Worm (Caenorhabditis elegans): Measurements from ENCODE around the gene hpo-40.

hpo-40 gene

ce11 chrV:10222007-10222406, 9.3 kb downstream of the hpo-40 start, which contains the start of gene C12D8.20:
C12D8.20 (plus strand) TSS chrV:10222307.
- no peak for TF ChIP-seq hnd-1 (tag; optimal IDR thresholded peaks at IDR 0.05)
- no peak for TF ChIP-seq tbx-37 (GFP tag; conservative IDR thresholded peaks at IDR 0.05)
- TF ChIP-seq hmbx-1 (tag; optimal IDR thresholded peaks at IDR 0.05), result no peak
- TF ChIP-seq pes-1 (GFP tag; IDR thresholded peaks at IDR 0.05), result no peak
- TF ChIP-seq ceh-36 (tag; optimal IDR thresholded peaks at IDR 0.05), result no peak
- no peak for TF ChIP-seq scrt-1 (GFP tag; IDR thresholded peaks at IDR 0.05)
- TF ChIP-seq hmg-4 (GFP tag; optimal IDR thresholded peaks at IDR 0.05), result no peak
- TF ChIP-seq tra-4 (tag; optimal IDR thresholded peaks at IDR 0.05), result no peak
- no peak for TF ChIP-seq sea-1 (GFP tag; conservative IDR thresholded peaks at IDR 0.05)
- TF ChIP-seq tbx-11 (GFP tag; IDR thresholded peaks at IDR 0.05), result no peak
- no peak for TF ChIP-seq ama-1 (optimal IDR thresholded peaks at IDR 0.05)
- TF ChIP-seq flt-1 (GFP tag; IDR thresholded peaks at IDR 0.05), result no peak
- no peak for TF ChIP-seq ceh-13 (GFP tag; optimal IDR thresholded peaks at IDR 0.05)
- TF ChIP-seq B0310.2 (tag; optimal IDR thresholded peaks at IDR 0.05), result no peak
- TF ChIP-seq ets-7 (tag; optimal IDR thresholded peaks at IDR 0.05), result no peak
- TF ChIP-seq F13C5.2 (tag; optimal IDR thresholded peaks at IDR 0.05), result no peak
- TF ChIP-seq aly-1 (tag; optimal IDR thresholded peaks at IDR 0.05), result no peak

DNA sequence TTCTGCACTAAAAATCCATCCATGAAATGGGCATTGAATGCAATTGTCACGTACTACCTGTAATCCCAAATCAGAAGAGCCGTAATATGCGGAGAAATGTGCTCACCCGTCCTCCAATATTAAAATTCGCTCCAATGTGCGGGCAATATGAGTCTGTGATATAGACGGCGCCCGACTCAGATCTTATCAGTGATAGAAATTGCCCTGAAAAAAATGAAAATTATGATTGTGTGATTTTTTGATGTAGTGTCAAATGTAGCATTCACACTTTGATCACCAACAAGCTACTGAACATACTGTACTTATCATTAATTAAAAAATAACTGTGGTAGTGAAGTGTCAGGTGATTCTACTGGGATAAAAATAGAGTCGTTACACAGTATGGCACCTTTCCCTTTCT, 11.9 kb downstream of the hpo-40 start:
- TF ChIP-seq hmbx-1 (tag; optimal IDR thresholded peaks at IDR 0.05) (no peak), tra-4 (tag; optimal IDR thresholded peaks at IDR 0.05) (no peak), tbx-37 (GFP tag; conservative IDR thresholded peaks at IDR 0.05) (no peak), pes-1 (GFP tag; IDR thresholded peaks at IDR 0.05) (no peak), tbx-11 (GFP tag; IDR thresholded peaks at IDR 0.05) (no peak), F13C5.2 (tag; optimal IDR thresholded peaks at IDR 0.05) (no peak), aly-1 (tag; optimal IDR thresholded peaks at IDR 0.05) (no peak), hnd-1 (tag; optimal IDR thresholded peaks at IDR 0.05) (no peak), ama-1 (optimal IDR thresholded peaks at IDR 0.05) (no peak), ets-7 (tag; optimal IDR thresholded peaks at IDR 0.05) (no peak), ceh-13 (GFP tag; optimal IDR thresholded peaks at IDR 0.05) (no peak), scrt-1 (GFP tag; IDR thresholded peaks at IDR 0.05) (no peak), ceh-36 (tag; optimal IDR thresholded peaks at IDR 0.05) (no peak), B0310.2 (tag; optimal IDR thresholded peaks at IDR 0.05) (no peak), sea-1 (GFP tag; conservative IDR thresholded peaks at IDR 0.05) (no peak)

DNA sequence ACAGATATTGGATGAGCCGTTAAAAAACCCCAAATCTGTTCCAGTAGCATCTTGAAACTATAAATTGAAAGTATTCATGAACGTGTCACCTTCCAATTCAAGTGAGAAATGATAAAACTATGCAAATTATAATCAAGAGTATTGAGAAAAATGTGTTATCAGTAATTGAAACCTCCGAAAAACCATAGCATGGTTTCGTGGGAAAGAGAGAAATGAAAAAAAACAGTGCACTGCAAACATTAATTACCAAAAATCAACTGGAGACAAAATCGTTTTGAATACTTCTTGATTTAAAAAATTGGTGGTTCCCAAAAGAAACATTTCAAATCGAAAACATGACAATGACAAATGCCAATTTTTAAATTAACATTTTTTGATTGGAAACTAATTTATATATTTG, 12.9 kb downstream of the hpo-40 start, which contains the start of gene daf-36:
Gene daf-36 (minus strand): TSS at position 101 of the 400 bp plus-strand sequence.
- TF ChIP-seq sea-1 (GFP tag; conservative IDR thresholded peaks at IDR 0.05) (no peak), tbx-37 (GFP tag; conservative IDR thresholded peaks at IDR 0.05) (no peak), pes-1 (GFP tag; IDR thresholded peaks at IDR 0.05) (no peak), scrt-1 (GFP tag; IDR thresholded peaks at IDR 0.05) (no peak), flt-1 (GFP tag; IDR thresholded peaks at IDR 0.05) (no peak), B0310.2 (tag; optimal IDR thresholded peaks at IDR 0.05) (no peak), ama-1 (optimal IDR thresholded peaks at IDR 0.05) (no peak), hnd-1 (tag; optimal IDR thresholded peaks at IDR 0.05) (no peak), F13C5.2 (tag; optimal IDR thresholded peaks at IDR 0.05) (no peak), aly-1 (tag; optimal IDR thresholded peaks at IDR 0.05) (no peak), tra-4 (tag; optimal IDR thresholded peaks at IDR 0.05) (no peak), ceh-13 (GFP tag; optimal IDR thresholded peaks at IDR 0.05) (no peak), ceh-36 (tag; optimal IDR thresholded peaks at IDR 0.05) (no peak), ets-7 (tag; optimal IDR thresholded peaks at IDR 0.05) (no peak), tbx-11 (GFP tag; IDR thresholded peaks at IDR 0.05) (no peak), hmbx-1 (tag; optimal IDR thresholded peaks at IDR 0.05) (no peak), hmg-4 (GFP tag; optimal IDR thresholded peaks at IDR 0.05) (no peak)

- TF ChIP-seq ama-1 (optimal IDR thresholded peaks at IDR 0.05) (no peak), hmbx-1 (tag; optimal IDR thresholded peaks at IDR 0.05) (no peak), pes-1 (GFP tag; IDR thresholded peaks at IDR 0.05) (no peak), hnd-1 (tag; optimal IDR thresholded peaks at IDR 0.05) (no peak), aly-1 (tag; optimal IDR thresholded peaks at IDR 0.05) (no peak), flt-1 (GFP tag; IDR thresholded peaks at IDR 0.05) (no peak), ets-7 (tag; optimal IDR thresholded peaks at IDR 0.05) (no peak), scrt-1 (GFP tag; IDR thresholded peaks at IDR 0.05) (no peak), tbx-37 (GFP tag; conservative IDR thresholded peaks at IDR 0.05) (no peak), sea-1 (GFP tag; conservative IDR thresholded peaks at IDR 0.05) (no peak)
These were observed 14.6 kb downstream of the hpo-40 start, which contains the start of gene ttr-19 for ce11 chrV:10227333-10227732. ttr-19 (minus strand) TSS chrV:10227433.

- TF ChIP-seq ama-1 (optimal IDR thresholded peaks at IDR 0.05) (no peak), hnd-1 (tag; optimal IDR thresholded peaks at IDR 0.05) (no peak), F13C5.2 (tag; optimal IDR thresholded peaks at IDR 0.05) (no peak), ceh-13 (GFP tag; optimal IDR thresholded peaks at IDR 0.05) (no peak), tra-4 (tag; optimal IDR thresholded peaks at IDR 0.05) (no peak), hmbx-1 (tag; optimal IDR thresholded peaks at IDR 0.05) (no peak), pes-1 (GFP tag; IDR thresholded peaks at IDR 0.05) (no peak), tbx-37 (GFP tag; conservative IDR thresholded peaks at IDR 0.05) (no peak), ceh-36 (tag; optimal IDR thresholded peaks at IDR 0.05) (no peak)
These were observed 15.6 kb downstream of the hpo-40 start, which contains the start of gene fipr-4 for ce11 chrV:10228360-10228759. fipr-4 (minus strand) TSS chrV:10228460.

- no peak for TF ChIP-seq scrt-1 (GFP tag; IDR thresholded peaks at IDR 0.05)
- no peak for TF ChIP-seq ceh-36 (tag; optimal IDR thresholded peaks at IDR 0.05)
- no peak for TF ChIP-seq B0310.2 (tag; optimal IDR thresholded peaks at IDR 0.05)
- no peak for TF ChIP-seq tbx-37 (GFP tag; conservative IDR thresholded peaks at IDR 0.05)
- TF ChIP-seq F13C5.2 (tag; optimal IDR thresholded peaks at IDR 0.05), result no peak
- TF ChIP-seq ceh-13 (GFP tag; optimal IDR thresholded peaks at IDR 0.05), result no peak
- TF ChIP-seq aly-1 (tag; optimal IDR thresholded peaks at IDR 0.05), result no peak
- no peak for TF ChIP-seq ets-7 (tag; optimal IDR thresholded peaks at IDR 0.05)
- TF ChIP-seq sea-1 (GFP tag; conservative IDR thresholded peaks at IDR 0.05), result no peak
- TF ChIP-seq tbx-11 (GFP tag; IDR thresholded peaks at IDR 0.05), result no peak
- TF ChIP-seq tra-4 (tag; optimal IDR thresholded peaks at IDR 0.05), result no peak
- no peak for TF ChIP-seq ama-1 (optimal IDR thresholded peaks at IDR 0.05)
- TF ChIP-seq pes-1 (GFP tag; IDR thresholded peaks at IDR 0.05), result no peak
These were observed 16.6 kb downstream of the hpo-40 start, which contains the start of the genes pyt-1 and fipr-7 for ce11 chrV:10229222-10229879. pyt-1 (minus strand) TSS chrV:10229322. fipr-7 (plus strand) TSS chrV:10229829.

DNA sequence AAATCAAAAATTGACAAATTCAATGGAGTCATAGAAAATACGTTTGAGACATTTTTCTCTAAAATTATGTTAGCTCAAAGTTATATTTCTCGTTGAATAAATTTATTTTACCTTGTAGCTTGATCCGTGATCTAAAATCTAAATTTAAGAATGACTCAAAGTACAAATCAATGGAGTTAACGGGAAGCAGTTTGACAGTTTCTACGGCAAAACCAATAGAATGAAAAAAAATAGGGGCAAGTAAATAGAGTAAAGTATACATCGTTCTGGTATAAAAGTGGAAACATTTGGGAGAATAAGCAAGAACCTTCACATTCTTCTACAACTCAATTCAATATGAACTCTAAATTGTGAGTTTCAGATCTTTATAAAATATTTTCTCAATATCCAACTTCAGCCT, 18.2 kb downstream of the hpo-40 start, which contains the start of gene fipr-6:
Gene fipr-6 (plus strand): TSS at position 301 of the 400 bp plus-strand sequence.
- no peak for TF ChIP-seq pes-1 (GFP tag; IDR thresholded peaks at IDR 0.05)
- no peak for TF ChIP-seq tbx-11 (GFP tag; IDR thresholded peaks at IDR 0.05)

All from whole organism, early embryonic.